Worm (Caenorhabditis elegans) whole organism, early embryonic: ENCODE measurements around the gene sta-2.

Experiments used
- F13C5.2 ChIP-seq: sonication (generic microtip); optimal IDR thresholded peaks from 2 replicates; lab custom pipeline; 2017; ENCODE audit warnings: mild to moderate bottlenecking, missing genetic modification characterization, inconsistent platforms, missing compliant biosample characterization
- aly-1 ChIP-seq: sonication (generic microtip); optimal IDR thresholded peaks from 2 replicates; lab custom pipeline; 2016; ENCODE audit warnings: missing genetic modification characterization, missing compliant biosample characterization
- ama-1 ChIP-seq: fragments of 150-350 bp; optimal IDR thresholded peaks from 2 replicates; lab custom pipeline; 2014
- ceh-36 ChIP-seq: sonication (generic microtip); optimal IDR thresholded peaks from 2 replicates; lab custom pipeline; 2016; ENCODE audit warnings: missing genetic modification characterization, inconsistent platforms, missing compliant biosample characterization
- flt-1 ChIP-seq: fragments of 200-800 bp; sonication (Bioruptor generic); IDR thresholded peaks from 2 replicates; pipeline ENCODE4 v1.3.6; 2022; ENCODE audit warnings: missing genetic modification characterization, missing compliant biosample characterization
- hmbx-1 ChIP-seq: sonication (generic microtip); optimal IDR thresholded peaks from 2 replicates; lab custom pipeline; 2016; ENCODE audit warnings: mild to moderate bottlenecking, missing genetic modification characterization, missing compliant biosample characterization
- hmg-4 ChIP-seq: fragments of 200-800 bp; sonication (Bioruptor generic); optimal IDR thresholded peaks from 2 replicates; lab custom pipeline; 2018; ENCODE audit warnings: mild to moderate bottlenecking, missing genetic modification characterization, missing compliant biosample characterization
- hnd-1 ChIP-seq: sonication (generic microtip); optimal IDR thresholded peaks from 2 replicates; lab custom pipeline; 2016; ENCODE audit warnings: missing genetic modification characterization, missing compliant biosample characterization
- pes-1 ChIP-seq: fragments of 200-800 bp; sonication (Bioruptor generic); IDR thresholded peaks from 2 replicates; pipeline ENCODE4 v1.3.6; 2022; ENCODE audit warnings: missing genetic modification reagents, missing genetic modification characterization, missing compliant biosample characterization
- scrt-1 ChIP-seq: fragments of 200-800 bp; sonication (Bioruptor generic); IDR thresholded peaks from 2 replicates; pipeline ENCODE4 v1.3.6; 2022; ENCODE audit warnings: missing genetic modification characterization, missing compliant biosample characterization
- sea-1 ChIP-seq: fragments of 200-800 bp; sonication (Bioruptor generic); conservative IDR thresholded peaks from 2 replicates; pipeline ENCODE4 v1.3.6; 2022; ENCODE audit warnings: missing genetic modification characterization, missing compliant biosample characterization
- tbx-11 ChIP-seq: fragments of 200-800 bp; sonication (Bioruptor generic); IDR thresholded peaks from 2 replicates; pipeline ENCODE4 v1.3.6; 2022; ENCODE audit warnings: missing genetic modification characterization, missing compliant biosample characterization
- tbx-37 ChIP-seq: fragments of 200-800 bp; sonication (Bioruptor generic); conservative IDR thresholded peaks from 2 replicates; pipeline ENCODE4 v1.3.6; 2022; ENCODE audit warnings: missing genetic modification reagents, missing genetic modification characterization, missing compliant biosample characterization

DNA sequence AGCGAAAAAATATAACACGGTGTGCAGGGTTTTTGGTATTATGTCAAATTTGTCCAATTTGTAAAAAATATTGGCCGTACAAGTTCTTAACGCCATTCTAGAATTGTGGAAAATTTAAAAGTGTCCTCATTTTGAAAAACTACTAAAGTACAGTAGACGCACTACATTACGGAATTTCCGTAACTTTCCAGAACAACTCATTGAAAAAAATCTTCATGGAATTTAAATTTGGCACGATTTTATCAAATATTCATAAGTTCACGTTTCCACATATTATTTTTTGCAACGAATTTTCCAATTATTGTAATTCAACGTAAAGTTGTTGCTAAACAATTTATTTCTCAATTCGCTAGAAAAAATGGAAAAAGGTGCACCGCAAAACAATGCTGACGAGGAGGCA is 26.1 kb upstream of the sta-2 start, which contains the start of gene F40F9.3:
- TF ChIP-seq hnd-1 (no peak), scrt-1 (GFP tag; lab: Robert Waterston, UW) (no peak), ama-1 (lab: Kevin White, UChicago) (no peak), sea-1 (GFP tag; lab: Robert Waterston, UW) (no peak), aly-1 (no peak), flt-1 (GFP tag; lab: Robert Waterston, UW) (no peak), ceh-36 (no peak), hmg-4 (GFP tag; lab: Kevin White, UChicago) (no peak), pes-1 (GFP tag; lab: Robert Waterston, UW) (no peak), hmbx-1 (tag; lab: Kevin White, UChicago) (no peak), tbx-37 (GFP tag; lab: Robert Waterston, UW) (no peak), F13C5.2 (no peak), tbx-11 (no peak)
